Worm (Caenorhabditis elegans) whole organism, L4/young adult: ENCODE data around the gene spp-14.
A peak's percentile ranks its signal among the peaks of the same experiment; 100 is the strongest.

Experiments
- W03F9.2 ChIP-seq: fragments of 150-350 bp; optimal IDR thresholded peaks from 2 replicates; lab custom pipeline; 2014; ENCODE audit warnings: missing biosample characterization, missing genetic modification characterization
- dao-5 ChIP-seq: sonication (generic microtip); optimal IDR thresholded peaks from 2 replicates; lab custom pipeline; 2016; ENCODE audit warnings: missing genotype, missing genetic modification characterization, moderate library complexity, missing compliant biosample characterization
- him-1 ChIP-seq: sonication (generic microtip); optimal IDR thresholded peaks from 2 replicates; lab custom pipeline; 2016; ENCODE audit warnings: missing genotype, missing genetic modification reagents, missing genetic modification characterization, missing compliant biosample characterization

spp-14 gene

DNA sequence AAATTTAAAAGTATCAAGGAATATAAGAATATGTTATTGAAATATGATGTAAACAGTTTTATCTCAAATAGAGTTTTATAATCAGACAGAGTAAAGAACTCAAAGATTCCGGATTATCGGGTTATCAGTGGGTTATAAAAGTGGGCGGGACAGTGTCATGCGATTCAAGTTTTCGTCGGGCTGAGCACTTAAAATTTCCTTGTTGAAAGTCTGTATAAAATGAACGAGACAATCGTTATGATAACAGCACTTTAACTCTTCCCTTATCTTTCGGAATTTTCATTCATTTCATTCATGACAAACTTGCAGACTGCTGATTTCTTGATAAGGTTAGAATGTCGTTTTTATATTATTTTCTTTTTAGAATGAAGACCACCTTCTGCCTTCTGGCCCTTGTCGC, at the start of gene spp-14:
spp-14 (plus strand) TSS at position 365 of the 400 bp plus-strand sequence.
- TF ChIP-seq W03F9.2 (no peak), dao-5 (tag; lab: Kevin White, UChicago) (peak; percentile 13)

DNA sequence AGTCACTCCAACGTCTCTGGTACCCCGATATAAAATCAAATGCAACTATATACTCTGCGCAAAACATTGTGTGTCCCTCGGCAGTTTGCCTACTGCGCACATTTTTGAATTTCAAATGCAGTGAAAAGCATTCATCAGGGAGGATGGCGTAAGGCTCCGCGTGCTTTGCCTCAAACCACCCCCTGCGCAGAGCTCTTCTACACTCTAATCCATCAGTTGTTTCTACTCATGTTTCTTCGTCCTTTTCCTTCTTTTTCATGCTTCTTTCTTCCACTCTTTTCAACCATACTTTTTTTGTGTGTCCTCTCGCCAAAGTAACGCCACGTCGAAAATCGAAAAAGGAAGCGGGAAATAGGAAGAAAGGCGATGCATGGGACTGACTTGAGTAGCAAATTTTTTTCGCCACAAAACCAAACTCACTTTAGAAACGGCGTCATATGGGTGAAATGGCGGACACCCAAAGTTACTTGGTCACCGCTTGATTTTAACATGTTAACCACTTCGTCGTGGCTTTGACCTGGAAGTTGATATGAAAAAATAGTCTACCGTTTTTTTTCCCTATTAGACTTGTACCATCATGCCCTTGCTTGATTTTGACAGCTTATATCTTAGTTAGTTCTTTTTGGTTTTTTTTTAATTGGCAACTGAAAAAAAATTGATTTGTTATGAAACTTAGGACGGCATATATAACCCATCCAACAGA, 47.2 kb upstream of the spp-14 start:
- TF ChIP-seq him-1 (tag; lab: Kevin White, UChicago) = peak; percentile 68
- TF ChIP-seq W03F9.2 = no peak

DNA sequence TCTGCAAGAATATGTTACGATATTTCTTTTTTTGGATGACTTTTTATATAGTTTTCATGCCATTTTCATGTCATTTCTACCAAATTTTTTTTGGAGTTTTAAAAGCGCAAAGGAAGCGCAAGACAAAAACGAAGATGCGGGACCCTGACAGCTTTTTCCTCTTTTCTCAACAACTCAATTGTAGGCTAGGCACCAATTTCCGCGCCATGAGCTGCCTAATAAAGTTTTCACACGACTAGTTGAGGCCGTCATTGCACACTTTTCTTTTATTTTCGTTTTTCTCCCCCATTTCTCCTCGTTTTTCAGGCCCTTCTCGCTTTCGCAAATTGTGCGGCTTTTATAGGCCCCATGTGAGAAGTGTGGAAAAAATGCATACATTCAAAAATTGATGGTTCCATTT, 45.9 kb upstream of the spp-14 start:
- TF ChIP-seq W03F9.2 (no peak), dao-5 (tag; lab: Kevin White, UChicago) (no peak), him-1 (tag; lab: Kevin White, UChicago) (no peak)

DNA sequence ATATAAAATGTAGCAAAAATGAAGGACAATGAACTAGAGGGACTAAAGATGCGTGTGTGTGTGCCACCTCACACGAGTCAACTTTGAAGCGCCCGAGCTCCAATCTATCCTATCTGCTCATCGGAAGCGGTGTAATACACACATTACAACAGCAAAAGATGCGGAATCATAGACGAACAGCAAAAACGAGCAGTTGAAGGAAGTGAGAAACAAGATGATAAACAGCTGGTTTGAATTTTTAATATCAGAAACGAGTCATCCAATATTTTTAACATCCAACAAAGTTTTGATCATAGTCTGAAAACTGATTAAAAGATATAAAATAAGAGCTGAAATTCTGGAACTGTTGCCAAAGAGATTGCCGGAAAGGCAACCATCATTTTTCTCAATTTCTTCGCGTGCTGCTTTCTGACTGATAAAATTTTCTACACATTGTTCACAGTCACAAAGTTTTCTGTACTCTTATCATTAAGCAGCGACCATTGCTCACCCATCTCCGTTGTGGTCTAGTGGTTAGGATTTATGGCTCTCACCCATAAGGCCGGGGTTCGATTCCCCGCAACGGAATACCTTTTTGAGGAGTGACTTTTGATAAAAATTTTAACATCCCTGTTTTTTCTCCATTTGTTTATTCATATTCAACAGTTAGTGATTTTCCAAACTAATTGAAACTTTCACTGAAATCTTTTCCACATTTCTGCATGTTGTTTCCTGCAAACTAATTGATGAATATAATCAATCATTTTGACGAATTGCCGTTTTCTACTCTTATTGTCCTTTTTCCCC, 45.0 kb upstream of the spp-14 start, which contains the start of gene stn-2:
stn-2 (minus strand) TSS at position 75 of the 786 bp plus-strand sequence.
- TF ChIP-seq W03F9.2 (no peak), dao-5 (tag; lab: Kevin White, UChicago) (no peak), him-1 (tag; lab: Kevin White, UChicago) (no peak)

DNA sequence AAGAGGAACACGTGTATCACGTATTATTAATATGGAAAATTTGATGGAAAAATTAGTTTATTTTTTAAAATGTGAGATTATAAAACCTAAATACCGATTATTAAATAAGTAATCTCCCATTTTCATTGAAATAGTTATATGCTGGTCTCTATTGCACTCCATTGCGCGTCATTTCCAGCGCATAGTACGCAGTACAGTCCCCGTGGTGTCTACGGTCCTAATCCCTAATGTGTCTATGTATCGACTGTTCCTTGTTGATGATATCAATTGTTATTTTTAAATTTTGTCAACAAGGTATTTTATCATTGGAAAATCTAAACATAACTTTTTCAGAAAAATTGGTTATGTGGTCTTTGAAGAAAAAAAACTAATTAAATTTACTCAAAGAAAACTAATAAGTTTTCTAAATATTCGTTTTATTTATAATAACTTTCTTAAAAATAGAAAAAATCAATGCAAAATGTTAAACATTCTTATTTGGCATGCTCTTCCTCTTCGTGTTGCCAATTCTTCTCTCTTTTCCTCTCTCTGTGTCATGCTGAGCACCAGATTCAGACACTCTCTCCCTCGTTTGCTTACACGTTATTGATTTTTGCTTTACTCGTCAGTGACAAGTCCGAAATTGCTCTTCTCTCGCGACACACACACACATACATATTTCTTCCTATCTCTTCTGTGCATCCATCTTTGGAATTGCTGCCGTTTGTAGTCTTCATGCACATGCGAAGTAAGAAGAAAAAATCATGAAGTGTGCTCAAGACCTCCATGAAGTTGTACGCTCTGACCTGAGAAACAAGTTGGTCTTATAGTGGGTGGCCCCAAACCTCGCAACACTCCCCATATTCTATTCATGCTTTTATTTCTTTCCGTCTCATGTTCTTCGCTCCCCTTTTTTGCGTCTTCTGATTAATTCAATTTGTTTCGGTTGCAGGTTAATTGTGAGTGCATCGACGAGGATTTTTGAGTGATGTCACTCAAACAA, 43.5 kb upstream of the spp-14 start, which contains the start of gene unc-18:
unc-18 (plus strand) TSS at position 932 of the 982 bp plus-strand sequence.
- TF ChIP-seq W03F9.2 (no peak), dao-5 (tag; lab: Kevin White, UChicago) (no peak), him-1 (tag; lab: Kevin White, UChicago) (no peak)

DNA sequence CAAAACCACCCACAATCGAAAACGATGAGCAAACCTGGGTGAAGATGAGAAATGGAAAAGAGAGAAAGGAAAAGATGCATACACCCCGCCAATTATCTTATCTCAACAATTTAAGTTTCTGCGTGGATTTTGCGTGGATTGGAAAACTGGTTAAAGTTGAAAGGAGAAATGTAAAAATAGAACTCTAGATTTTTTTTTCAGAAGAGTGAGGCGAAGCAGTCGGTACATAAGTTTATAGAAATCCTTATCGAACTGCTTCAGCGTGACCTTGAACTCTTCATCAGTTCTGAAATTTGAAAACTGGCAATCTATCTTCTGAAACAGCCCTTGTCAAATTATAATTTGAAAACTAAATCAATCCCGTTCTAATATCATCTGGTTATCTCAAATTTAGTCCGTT, 36.7 kb upstream of the spp-14 start, which contains the start of gene clik-2:
clik-2 (minus strand) TSS at position 101 of the 400 bp plus-strand sequence.
- TF ChIP-seq dao-5 (tag; lab: Kevin White, UChicago) (no peak), him-1 (tag; lab: Kevin White, UChicago) (no peak), W03F9.2 (no peak)

DNA sequence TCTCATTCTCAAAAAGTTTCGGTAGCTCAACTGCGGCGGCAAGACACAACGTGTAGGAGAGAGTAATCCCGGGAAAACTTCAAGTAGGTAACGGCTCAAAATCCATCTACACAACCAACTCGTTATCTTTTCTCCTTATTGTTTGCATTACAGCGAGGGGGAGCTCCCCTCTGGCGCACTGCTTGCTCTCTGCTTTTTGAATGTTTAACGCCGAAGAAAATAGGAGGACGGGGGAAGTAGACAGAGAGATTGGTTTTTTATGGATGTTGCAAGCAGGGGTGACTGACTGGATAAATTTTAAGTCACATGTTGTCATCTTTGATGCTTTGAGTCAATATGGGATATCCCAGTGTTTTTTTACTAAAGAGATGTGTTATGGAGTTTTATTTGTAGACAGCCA, 36.2 kb upstream of the spp-14 start:
- TF ChIP-seq him-1 (tag; lab: Kevin White, UChicago) (peak; percentile 41), dao-5 (tag; lab: Kevin White, UChicago) (no peak), W03F9.2 (no peak)

DNA sequence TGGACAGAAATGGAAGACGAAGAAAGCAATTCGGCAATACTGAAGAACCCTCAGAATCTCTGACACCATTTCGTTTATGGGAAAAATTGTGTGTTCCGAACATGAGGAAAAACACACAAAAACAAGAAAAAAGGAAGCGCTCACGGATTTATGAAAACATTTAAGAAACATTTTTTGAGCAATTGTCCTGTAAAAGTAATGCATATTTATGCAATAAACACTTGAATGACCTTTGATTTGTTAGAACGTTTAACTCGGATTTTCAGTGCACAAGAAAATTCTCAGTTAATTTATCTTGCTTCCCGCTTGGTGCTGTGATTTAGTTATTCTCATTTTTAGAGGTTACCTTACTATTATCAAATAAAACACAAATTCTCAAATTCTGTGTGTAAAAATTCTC, 21.9 kb upstream of the spp-14 start:
- no peak for TF ChIP-seq dao-5 (tag; lab: Kevin White, UChicago)
- TF ChIP-seq W03F9.2 = no peak
- TF ChIP-seq him-1 (tag; lab: Kevin White, UChicago) = no peak

DNA sequence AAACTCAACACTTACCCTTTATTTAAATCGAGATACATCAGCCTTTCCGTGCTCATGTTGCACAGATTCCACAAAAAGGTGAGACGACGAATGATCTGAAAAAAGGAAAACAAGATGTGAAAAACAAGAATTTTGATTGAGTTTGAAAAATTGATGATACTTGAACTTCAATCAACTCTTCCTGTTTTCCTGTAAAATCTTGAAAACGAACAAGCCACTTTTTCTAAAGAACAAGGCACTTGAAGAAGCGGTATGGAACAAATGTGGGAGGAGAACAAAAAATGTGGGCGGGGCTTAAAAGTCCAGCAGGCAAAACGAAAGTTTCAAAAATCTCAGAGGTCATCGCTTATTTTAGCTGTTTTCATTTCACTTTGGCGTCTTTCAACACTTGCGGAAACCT, 18.7 kb upstream of the spp-14 start, which contains the start of gene kvs-1:
kvs-1 (minus strand) TSS at position 101 of the 400 bp plus-strand sequence.
- TF ChIP-seq dao-5 (tag; lab: Kevin White, UChicago) (no peak), him-1 (tag; lab: Kevin White, UChicago) (no peak), W03F9.2 (no peak)

DNA sequence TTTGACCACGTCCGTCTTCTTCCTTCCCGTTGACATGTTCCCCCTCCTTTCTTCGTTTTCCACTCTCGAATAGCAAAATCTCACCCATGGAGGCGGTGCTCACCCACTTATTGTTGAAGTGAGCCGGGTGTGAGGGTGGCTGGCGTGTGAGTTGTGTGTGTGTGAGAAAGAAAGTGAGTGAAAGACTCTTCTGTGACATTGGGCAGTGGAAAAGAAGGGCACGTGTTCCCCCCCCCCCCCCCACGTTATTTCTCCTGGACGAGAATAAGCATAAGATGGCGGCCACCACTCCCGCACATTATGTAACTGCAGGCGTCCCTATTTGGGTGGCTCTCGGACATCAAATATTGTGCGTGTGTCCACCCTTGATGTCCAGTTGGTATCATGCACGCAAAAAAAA, 15.6 kb upstream of the spp-14 start:
- TF ChIP-seq dao-5 (tag; lab: Kevin White, UChicago) (no peak), him-1 (tag; lab: Kevin White, UChicago) (no peak), W03F9.2 (no peak)

DNA sequence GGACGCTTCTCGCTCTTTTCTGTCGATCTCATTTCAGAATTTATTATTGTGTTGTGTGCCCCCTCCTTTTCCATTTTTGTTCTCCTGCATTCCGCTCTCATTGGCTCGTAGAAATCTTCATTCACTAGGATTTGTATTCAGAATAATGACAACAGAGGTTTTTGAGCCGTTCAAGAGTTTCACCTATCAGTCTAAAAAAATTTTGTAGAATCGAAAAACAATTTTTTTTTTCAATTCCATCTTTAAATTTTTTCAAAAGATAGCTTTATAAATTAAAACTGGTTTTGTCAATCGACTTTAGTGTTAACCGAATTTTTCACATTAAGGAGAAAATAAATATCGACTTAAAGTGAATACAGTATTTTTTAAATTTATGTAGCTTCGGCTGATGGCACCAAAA, 15.1 kb upstream of the spp-14 start, which contains the start of gene K09F5.4:
K09F5.4 (minus strand) TSS at position 101 of the 400 bp plus-strand sequence.
- TF ChIP-seq dao-5 (tag; lab: Kevin White, UChicago) (no peak), W03F9.2 (no peak), him-1 (tag; lab: Kevin White, UChicago) (no peak)

DNA sequence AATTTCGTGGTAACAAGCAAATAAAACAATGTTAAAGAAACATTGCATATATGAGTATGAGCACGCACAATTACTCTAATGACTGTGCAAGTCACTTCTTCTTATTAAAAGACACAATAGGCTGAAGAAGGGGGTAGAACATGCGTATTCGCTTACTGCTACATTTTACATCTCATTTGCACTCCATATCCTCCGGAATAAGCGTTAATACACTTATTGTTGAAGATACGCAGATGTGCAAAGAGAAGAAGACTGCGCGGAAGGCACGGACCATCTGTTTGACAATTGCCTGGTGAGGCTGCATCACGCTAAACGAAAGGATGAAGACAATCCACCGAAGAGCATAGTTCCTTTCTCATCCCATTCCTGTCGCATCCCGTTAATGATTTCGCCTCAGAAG, 12.9 kb upstream of the spp-14 start:
- TF ChIP-seq dao-5 (tag; lab: Kevin White, UChicago) (no peak), him-1 (tag; lab: Kevin White, UChicago) (no peak), W03F9.2 (no peak)

DNA sequence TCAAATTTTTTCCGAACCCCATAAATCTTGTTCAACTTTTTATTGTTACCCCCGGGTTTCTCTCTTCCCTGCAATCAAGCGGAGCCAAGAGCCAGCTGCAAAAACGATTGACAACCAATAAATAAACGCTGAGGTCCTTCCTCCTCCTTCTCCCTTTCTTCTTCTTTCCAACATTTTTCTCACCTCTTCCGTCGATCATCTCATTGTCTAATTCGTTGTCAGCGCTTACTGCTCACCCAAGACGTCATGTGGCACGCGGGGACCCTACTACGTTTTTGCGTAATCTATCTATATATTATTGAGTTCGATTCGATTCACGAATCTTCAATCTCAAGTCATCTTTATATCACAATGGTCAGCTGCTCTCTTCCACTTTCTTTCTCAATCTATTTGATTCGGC, 10.3 kb upstream of the spp-14 start:
- TF ChIP-seq him-1 (tag; lab: Kevin White, UChicago) = no peak
- no peak for TF ChIP-seq dao-5 (tag; lab: Kevin White, UChicago)
- no peak for TF ChIP-seq W03F9.2
